Comparison of ENCODE assay signal across 1 fruit fly cellular context in the genomic region with DNA sequence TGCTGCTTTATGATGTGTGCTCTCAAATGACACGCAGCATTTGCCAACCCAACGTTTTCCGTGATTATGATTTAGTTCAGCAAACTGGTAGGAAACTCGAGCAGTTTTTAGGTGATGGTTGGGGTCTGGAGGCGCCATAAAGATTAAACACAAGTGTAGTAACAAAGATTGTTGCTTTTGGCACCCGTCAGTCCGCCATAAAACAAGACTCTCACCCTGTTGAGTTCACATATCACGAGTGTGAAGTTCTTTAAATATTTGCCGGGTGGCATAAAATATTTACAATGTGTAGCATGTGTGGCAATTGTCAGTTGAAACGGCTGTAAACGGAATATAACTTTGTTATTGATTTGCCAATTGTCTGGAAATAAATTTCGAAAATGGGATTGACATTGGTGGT.
TF ChIP-seq lines count a peak whose summit lies in the region.

No protein-coding gene starts in this region.

TF ChIP-seq in whole organism, embryonic, 481 proteins besides CTCF, POLR2A, EP300 and RAD21 (continued from another document and continues in another):
- TF ChIP-seq Kr (GFP tag; optimal IDR thresholded peaks at IDR 0.05; lab: Kevin White, UChicago) (no peak), az2 (GFP tag; optimal IDR thresholded peaks at IDR 0.05; lab: Kevin White, UChicago) (no peak), sens-2 (GFP tag; IDR thresholded peaks at IDR 0.05; lab: Robert Waterston, UW) (no peak), CG6765 (GFP tag; optimal IDR thresholded peaks at IDR 0.05; lab: Kevin White, UChicago) (peak; percentile 12), mirr (GFP tag; optimal IDR thresholded peaks at IDR 0.05; lab: Kevin White, UChicago) (no peak), CG12744 (GFP tag; optimal IDR thresholded peaks at IDR 0.05; lab: Kevin White, UChicago) (no peak), CG2199 (GFP tag; IDR thresholded peaks at IDR 0.05; lab: Robert Waterston, UW) (no peak), CG32772 (GFP tag; IDR thresholded peaks at IDR 0.05; lab: Robert Waterston, UW) (no peak), crp (GFP tag; optimal IDR thresholded peaks at IDR 0.05; lab: Kevin White, UChicago) (no peak), stc (GFP tag; IDR thresholded peaks at IDR 0.05; lab: Robert Waterston, UW) (no peak), zen (tag; optimal IDR thresholded peaks at IDR 0.05; lab: Kevin White, UChicago) (no peak), CG17361 (GFP tag; IDR thresholded peaks at IDR 0.05; lab: Robert Waterston, UW) (peak; percentile 36; the same call in 1 of the 3 replicates), Vsx1 (GFP tag; optimal IDR thresholded peaks at IDR 0.05; lab: Kevin White, UChicago) (no peak), CG31441 (GFP tag; IDR thresholded peaks at IDR 0.05; lab: Robert Waterston, UW) (peak; percentile 32; the same call in 1 of the 2 replicates), CG9932 (GFP tag; IDR thresholded peaks at IDR 0.05; lab: Robert Waterston, UW) (no peak), Nf-YA (GFP tag; IDR thresholded peaks at IDR 0.05; lab: Robert Waterston, UW) (no peak), insv (GFP tag; optimal IDR thresholded peaks at IDR 0.05; lab: Kevin White, UChicago) (no peak), CG10462 (GFP tag; optimal IDR thresholded peaks at IDR 0.05; lab: Kevin White, UChicago) (no peak), CG3847 (GFP tag; IDR thresholded peaks at IDR 0.05; lab: Robert Waterston, UW) (0 out of 2 replicates have a peak, but pooled peaks have one; percentile 11), CG18599 (GFP tag; optimal IDR thresholded peaks at IDR 0.05; lab: Kevin White, UChicago) (peak; percentile 20), crol (GFP tag; IDR thresholded peaks at IDR 0.05; lab: Robert Waterston, UW) (no peak), YL-1 (GFP tag; optimal IDR thresholded peaks at IDR 0.05; lab: Kevin White, UChicago) (no peak), CG2129 (GFP tag; IDR thresholded peaks at IDR 0.05; lab: Robert Waterston, UW; ENCODE audit: partially characterized antibody) (no peak), CG5953 (GFP tag; IDR thresholded peaks at IDR 0.05; lab: Robert Waterston, UW) (no peak), CG15514 (GFP tag; optimal IDR thresholded peaks at IDR 0.05; lab: Kevin White, UChicago) (peak; percentile 12), CG16863 (GFP tag; optimal IDR thresholded peaks at IDR 0.05; lab: Kevin White, UChicago) (no peak), nau (GFP tag; optimal IDR thresholded peaks at IDR 0.05; lab: Kevin White, UChicago) (peak; percentile 0), lbe (GFP tag; optimal IDR thresholded peaks at IDR 0.05; lab: Kevin White, UChicago) (no peak), zfh2 (GFP tag; optimal IDR thresholded peaks at IDR 0.05; lab: Kevin White, UChicago) (no peak), nerfin-1 (tag; optimal IDR thresholded peaks at IDR 0.05; lab: Kevin White, UChicago) (no peak), Lpt (GFP tag; optimal IDR thresholded peaks at IDR 0.05; lab: Kevin White, UChicago) (no peak), MESR4 (GFP tag; optimal IDR thresholded peaks at IDR 0.05; lab: Kevin White, UChicago) (no peak), CG6813 (GFP tag; optimal IDR thresholded peaks at IDR 0.05; lab: Kevin White, UChicago) (peak; percentile 14), Hr51 (GFP tag; optimal IDR thresholded peaks at IDR 0.05; lab: Kevin White, UChicago) (peak in 1 of 2 experiments; percentile 47), Hr78 (GFP tag; optimal IDR thresholded peaks at IDR 0.05; lab: Kevin White, UChicago) (no peak), Sry-β (GFP tag; optimal IDR thresholded peaks at IDR 0.05; lab: Kevin White, UChicago) (no peak), kni (GFP tag; optimal IDR thresholded peaks at IDR 0.05; lab: Kevin White, UChicago) (no peak), Eip74EF (GFP tag; optimal IDR thresholded peaks at IDR 0.05; lab: Kevin White, UChicago) (no peak), CG11247 (GFP tag; IDR thresholded peaks at IDR 0.05; lab: Robert Waterston, UW) (no peak), Sox100B (GFP tag; optimal IDR thresholded peaks at IDR 0.05; lab: Kevin White, UChicago) (peak; percentile 34), CG1603 (tag; optimal IDR thresholded peaks at IDR 0.05; lab: Kevin White, UChicago) (peak; percentile 10), cg (GFP tag; optimal IDR thresholded peaks at IDR 0.05; lab: Kevin White, UChicago) (no peak), gsb (GFP tag; IDR thresholded peaks at IDR 0.05; lab: Robert Waterston, UW) (no peak), gce (GFP tag; IDR thresholded peaks at IDR 0.05; lab: Robert Waterston, UW) (no peak), CG13123 (GFP tag; optimal IDR thresholded peaks at IDR 0.05; lab: Kevin White, UChicago) (no peak), wor (GFP tag; IDR thresholded peaks at IDR 0.05; lab: Robert Waterston, UW) (no peak), CG1647 (GFP tag; optimal IDR thresholded peaks at IDR 0.05; lab: Kevin White, UChicago) (no peak), p53 (GFP tag; optimal IDR thresholded peaks at IDR 0.05; lab: Kevin White, UChicago) (no peak), CG12391 (tag; optimal IDR thresholded peaks at IDR 0.05; lab: Kevin White, UChicago) (no peak), abd-A (tag; optimal IDR thresholded peaks at IDR 0.05; lab: Kevin White, UChicago) (no peak), sisA (GFP tag; IDR thresholded peaks at IDR 0.05; lab: Robert Waterston, UW) (no peak), CG17328 (GFP tag; IDR thresholded peaks at IDR 0.05; lab: Robert Waterston, UW) (no peak), CG7745 (tag; optimal IDR thresholded peaks at IDR 0.05; lab: Kevin White, UChicago) (no peak), CG9609 (GFP tag; optimal IDR thresholded peaks at IDR 0.05; lab: Kevin White, UChicago) (no peak), amos (GFP tag; IDR thresholded peaks at IDR 0.05; lab: Robert Waterston, UW; ENCODE audit: partially characterized antibody) (no peak), CG15011 (GFP tag; optimal IDR thresholded peaks at IDR 0.05; lab: Kevin White, UChicago) (no peak), bigmax (GFP tag; optimal IDR thresholded peaks at IDR 0.05; lab: Kevin White, UChicago) (no peak), CG34224 (GFP tag; IDR thresholded peaks at IDR 0.05; lab: Robert Waterston, UW; ENCODE audit: partially characterized antibody) (no peak), cwo (GFP tag; optimal IDR thresholded peaks at IDR 0.05; lab: Kevin White, UChicago) (no peak), CG11093 (GFP tag; IDR thresholded peaks at IDR 0.05; lab: Robert Waterston, UW) (no peak), ato (GFP tag; IDR thresholded peaks at IDR 0.05; lab: Robert Waterston, UW; ENCODE audit: partially characterized antibody) (no peak), HHEX (GFP tag; optimal IDR thresholded peaks at IDR 0.05; lab: Kevin White, UChicago) (no peak), CG6175 (GFP tag; IDR thresholded peaks at IDR 0.05; lab: Robert Waterston, UW) (0 out of 3 replicates have a peak, but pooled peaks have one; percentile 32), Spps (tag; optimal IDR thresholded peaks at IDR 0.05; lab: Kevin White, UChicago) (no peak), CG31388 (GFP tag; optimal IDR thresholded peaks at IDR 0.05; lab: Kevin White, UChicago) (no peak), CG1233 (GFP tag; optimal IDR thresholded peaks at IDR 0.05; lab: Kevin White, UChicago) (no peak), CG30020 (tag; optimal IDR thresholded peaks at IDR 0.05; lab: Kevin White, UChicago) (no peak), H15 (GFP tag; IDR thresholded peaks at IDR 0.05; lab: Robert Waterston, UW) (no peak), eve (GFP tag; optimal IDR thresholded peaks at IDR 0.05; lab: Kevin White, UChicago) (peak in 1 of 2 experiments; percentile 18), CG15696 (tag; optimal IDR thresholded peaks at IDR 0.05; lab: Kevin White, UChicago) (no peak), Ssrp (tag; optimal IDR thresholded peaks at IDR 0.05; lab: Kevin White, UChicago) (no peak), CG6689 (GFP tag; IDR thresholded peaks at IDR 0.05; lab: Robert Waterston, UW) (no peak), CG9215 (GFP tag; IDR thresholded peaks at IDR 0.05; lab: Robert Waterston, UW) (no peak), CG10654 (GFP tag; optimal IDR thresholded peaks at IDR 0.05; lab: Kevin White, UChicago) (no peak), Hey (tag; optimal IDR thresholded peaks at IDR 0.05; lab: Kevin White, UChicago) (no peak), CG9437 (GFP tag; optimal IDR thresholded peaks at IDR 0.05; lab: Kevin White, UChicago) (no peak), ewg (GFP tag; optimal IDR thresholded peaks at IDR 0.05; lab: Kevin White, UChicago) (no peak), Side (GFP tag; optimal IDR thresholded peaks at IDR 0.05; lab: Kevin White, UChicago) (no peak), sim (GFP tag; IDR thresholded peaks at IDR 0.05; lab: Robert Waterston, UW) (no peak), gfzf (GFP tag; optimal IDR thresholded peaks at IDR 0.05; lab: Kevin White, UChicago) (no peak), CG5180 (GFP tag; optimal IDR thresholded peaks at IDR 0.05; lab: Kevin White, UChicago) (no peak), sug (tag; optimal IDR thresholded peaks at IDR 0.05; lab: Kevin White, UChicago) (peak; percentile 63), kah (GFP tag; optimal IDR thresholded peaks at IDR 0.05; lab: Kevin White, UChicago) (no peak), CG3163 (GFP tag; optimal IDR thresholded peaks at IDR 0.05; lab: Kevin White, UChicago) (no peak), Stat92E (GFP tag; optimal IDR thresholded peaks at IDR 0.05; lab: Kevin White, UChicago) (no peak), Dref (GFP tag; IDR thresholded peaks at IDR 0.05; lab: Robert Waterston, UW) (no peak), Aef1 (GFP tag; IDR thresholded peaks at IDR 0.05; lab: Robert Waterston, UW) (no peak), HLH3B (GFP tag; IDR thresholded peaks at IDR 0.05; lab: Robert Waterston, UW) (no peak), HLH54F (GFP tag; optimal IDR thresholded peaks at IDR 0.05; lab: Kevin White, UChicago) (no peak), CG11723 (GFP tag; optimal IDR thresholded peaks at IDR 0.05; lab: Kevin White, UChicago) (no peak), CG8089 (GFP tag; optimal IDR thresholded peaks at IDR 0.05; lab: Kevin White, UChicago) (no peak), CG14050 (GFP tag; IDR thresholded peaks at IDR 0.05; lab: Robert Waterston, UW) (no peak), rib (GFP tag; IDR thresholded peaks at IDR 0.05; lab: Robert Waterston, UW) (no peak), tup (GFP tag; optimal IDR thresholded peaks at IDR 0.05; lab: Kevin White, UChicago) (no peak), CG9727 (GFP tag; optimal IDR thresholded peaks at IDR 0.05; lab: Kevin White, UChicago) (no peak), mld (GFP tag; IDR thresholded peaks at IDR 0.05; lab: Robert Waterston, UW; ENCODE audit: partially characterized antibody) (no peak), Hr3 (GFP tag; optimal IDR thresholded peaks at IDR 0.05; lab: Kevin White, UChicago) (no peak), CG1832 (GFP tag; optimal IDR thresholded peaks at IDR 0.05; lab: Kevin White, UChicago) (no peak), Asciz (GFP tag; optimal IDR thresholded peaks at IDR 0.05; lab: Kevin White, UChicago) (peak; percentile 27), CG6683 (GFP tag; optimal IDR thresholded peaks at IDR 0.05; lab: Kevin White, UChicago) (no peak), Gug (GFP tag; IDR thresholded peaks at IDR 0.05; lab: Robert Waterston, UW) (no peak), CG4854 (GFP tag; optimal IDR thresholded peaks at IDR 0.05; lab: Kevin White, UChicago) (no peak), gsb-n (tag; optimal IDR thresholded peaks at IDR 0.05; lab: Kevin White, UChicago) (no peak), Optix (GFP tag; IDR thresholded peaks at IDR 0.05; lab: Robert Waterston, UW) (no peak), CG8359 (GFP tag; optimal IDR thresholded peaks at IDR 0.05; lab: Kevin White, UChicago; ENCODE audit: borderline replicate concordance) (no peak), Doc3 (GFP tag; IDR thresholded peaks at IDR 0.05; lab: Robert Waterston, UW; ENCODE audit: partially characterized antibody) (no peak), Atf3 (GFP tag; optimal IDR thresholded peaks at IDR 0.05; lab: Kevin White, UChicago) (no peak), Mes4 (GFP tag; optimal IDR thresholded peaks at IDR 0.05; lab: Kevin White, UChicago) (no peak), CG18011 (GFP tag; optimal IDR thresholded peaks at IDR 0.05; lab: Kevin White, UChicago) (no peak), nerfin-2 (GFP tag; IDR thresholded peaks at IDR 0.05; lab: Robert Waterston, UW; ENCODE audit: partially characterized antibody) (no peak), CG7928 (GFP tag; optimal IDR thresholded peaks at IDR 0.05; lab: Kevin White, UChicago) (no peak), Ets97D (GFP tag; optimal IDR thresholded peaks at IDR 0.05; lab: Kevin White, UChicago) (no peak), CG7357 (GFP tag; IDR thresholded peaks at IDR 0.05; lab: Robert Waterston, UW) (no peak), ems (GFP tag; optimal IDR thresholded peaks at IDR 0.05; lab: Kevin White, UChicago) (no peak), zf30C (GFP tag; optimal IDR thresholded peaks at IDR 0.05; lab: Kevin White, UChicago) (no peak), CG8290 (GFP tag; optimal IDR thresholded peaks at IDR 0.05; lab: Kevin White, UChicago) (no peak), CG8290 (tag; optimal IDR thresholded peaks at IDR 0.05; lab: Kevin White, UChicago) (peak in 1 of 2 experiments; percentile 59), Fer1 (GFP tag; optimal IDR thresholded peaks at IDR 0.05; lab: Kevin White, UChicago) (peak; percentile 2), CG12071 (GFP tag; optimal IDR thresholded peaks at IDR 0.05; lab: Kevin White, UChicago) (peak; percentile 73), exex (tag; optimal IDR thresholded peaks at IDR 0.05; lab: Kevin White, UChicago) (no peak), cas (GFP tag; IDR thresholded peaks at IDR 0.05; lab: Robert Waterston, UW) (no peak), CG8765 (GFP tag; IDR thresholded peaks at IDR 0.05; lab: Robert Waterston, UW) (no peak), dati (GFP tag; IDR thresholded peaks at IDR 0.05; lab: Robert Waterston, UW) (no peak), NC2β (GFP tag; optimal IDR thresholded peaks at IDR 0.05; lab: Kevin White, UChicago) (no peak), dm (GFP tag; optimal IDR thresholded peaks at IDR 0.05; lab: Kevin White, UChicago) (no peak), schlank (tag; optimal IDR thresholded peaks at IDR 0.05; lab: Kevin White, UChicago) (peak; percentile 7), luna (GFP tag; optimal IDR thresholded peaks at IDR 0.05; lab: Kevin White, UChicago) (no peak), CG17912 (GFP tag; optimal IDR thresholded peaks at IDR 0.05; lab: Kevin White, UChicago) (no peak), slp2 (GFP tag; optimal IDR thresholded peaks at IDR 0.05; lab: Kevin White, UChicago) (no peak), CG2889 (GFP tag; IDR thresholded peaks at IDR 0.05; lab: Robert Waterston, UW) (no peak), Adf1 (GFP tag; IDR thresholded peaks at IDR 0.05; lab: Robert Waterston, UW) (no peak), HLHmδ (GFP tag; optimal IDR thresholded peaks at IDR 0.05; lab: Kevin White, UChicago) (no peak), Taf1 (GFP tag; IDR thresholded peaks at IDR 0.05; lab: Robert Waterston, UW) (no peak), HmgD (GFP tag; optimal IDR thresholded peaks at IDR 0.05; lab: Kevin White, UChicago) (no peak)
